Fruit fly (Drosophila melanogaster) whole organism, embryonic: ENCODE measurements around the gene CG16727.
A peak's percentile ranks its signal among the peaks of the same experiment; 100 is the strongest.

Experiments used
- B-H2 ChIP-seq: fragments of 200-800 bp; sonication (Bioruptor generic); optimal IDR thresholded peaks from 2 replicates; lab custom pipeline; 2018; ENCODE audit warnings: missing biosample characterization, mild to moderate bottlenecking, missing genetic modification characterization
- CG10321 ChIP-seq: fragments of 200-800 bp; sonication (Bioruptor generic); IDR thresholded peaks from 2 replicates; pipeline ENCODE4 v1.3.6; 2022; ENCODE audit warnings: missing biosample characterization, missing genetic modification characterization
- CG10959 ChIP-seq: fragments of 200-800 bp; sonication (Bioruptor generic); IDR thresholded peaks from 2 replicates; pipeline ENCODE4 v1.3.6; 2022; ENCODE audit warnings: missing biosample characterization, missing genetic modification characterization
- CG1233 ChIP-seq: fragments of 200-800 bp; sonication (Bioruptor generic); optimal IDR thresholded peaks from 4 replicates; lab custom pipeline; 2018; ENCODE audit warnings: missing biosample characterization, mild to moderate bottlenecking, missing genetic modification characterization
- CG14014 ChIP-seq: fragments of 200-800 bp; sonication (Bioruptor generic); IDR thresholded peaks from 2 replicates; pipeline ENCODE4 v1.3.6; 2022; ENCODE audit warnings: missing biosample characterization, missing genetic modification characterization
- CG14860 ChIP-seq: fragments of 200-800 bp; sonication (Bioruptor generic); IDR thresholded peaks from 3 replicates; pipeline ENCODE4 v1.3.6; 2022; ENCODE audit warnings: missing biosample characterization, missing genetic modification characterization; ENCODE audit not compliant: partially characterized antibody
- CG15269 ChIP-seq: fragments of 200-800 bp; sonication (Bioruptor generic); optimal IDR thresholded peaks from 2 replicates; lab custom pipeline; 2018; ENCODE audit warnings: missing biosample characterization, mild to moderate bottlenecking, missing genetic modification characterization, moderate library complexity
- CG2889 ChIP-seq: fragments of 200-800 bp; sonication (Bioruptor generic); IDR thresholded peaks from 3 replicates; pipeline ENCODE4 v1.3.6; 2022; ENCODE audit warnings: missing biosample characterization, missing genetic modification characterization
- CG30403 ChIP-seq: fragments of 200-800 bp; sonication (Bioruptor generic); optimal IDR thresholded peaks from 3 replicates; lab custom pipeline; 2016; ENCODE audit warnings: missing biosample characterization, missing genetic modification characterization
- CG3726 ChIP-seq: fragments of 200-800 bp; sonication (Bioruptor generic); IDR thresholded peaks from 3 replicates; pipeline ENCODE4, ENCODE4 v1.3.6; 2022; ENCODE audit warnings: missing biosample characterization, missing genetic modification characterization
- CG3995 ChIP-seq: fragments of 200-800 bp; sonication (Bioruptor generic); optimal IDR thresholded peaks from 3 replicates; lab custom pipeline; 2016; ENCODE audit warnings: missing biosample characterization, missing genetic modification characterization
- CG4404 ChIP-seq: fragments of 200-800 bp; sonication (Bioruptor generic); IDR thresholded peaks from 2 replicates; pipeline ENCODE4 v1.3.6; 2022; ENCODE audit warnings: missing biosample characterization, missing genetic modification characterization
- CG4707 ChIP-seq: fragments of 200-800 bp; sonication (Bioruptor generic); optimal IDR thresholded peaks from 2 replicates; lab custom pipeline; 2018; ENCODE audit warnings: missing biosample characterization, mild to moderate bottlenecking, missing genetic modification characterization, moderate library complexity
- CG4820 ChIP-seq: fragments of 200-800 bp; sonication (Bioruptor generic); optimal IDR thresholded peaks from 3 replicates; lab custom pipeline; 2016; ENCODE audit warnings: missing biosample characterization, missing genetic modification characterization
- CG7372 ChIP-seq: fragments of 200-800 bp; sonication (Bioruptor generic); IDR thresholded peaks from 2 replicates; pipeline ENCODE4 v1.3.6; 2022; ENCODE audit warnings: missing biosample characterization, missing genetic modification characterization
- CG8089 ChIP-seq: fragments of 200-800 bp; sonication (Bioruptor generic); optimal IDR thresholded peaks from 3 replicates; lab custom pipeline; 2016; ENCODE audit warnings: missing biosample characterization, missing genetic modification characterization
- CG8281 ChIP-seq: fragments of 200-800 bp; sonication (Bioruptor generic); optimal IDR thresholded peaks from 2 replicates; lab custom pipeline; 2018; ENCODE audit warnings: missing biosample characterization, mild to moderate bottlenecking, missing genetic modification characterization, moderate library complexity
- CG8765 ChIP-seq: fragments of 200-800 bp; sonication (Bioruptor generic); IDR thresholded peaks from 2 replicates; pipeline ENCODE4 v1.3.6; 2022; ENCODE audit warnings: missing biosample characterization, missing genetic modification characterization
- H15 ChIP-seq: fragments of 200-800 bp; sonication (Bioruptor generic); IDR thresholded peaks from 3 replicates; pipeline ENCODE4 v1.3.6; 2022; ENCODE audit warnings: missing biosample characterization, missing genetic modification characterization
- Lhr ChIP-seq: fragments of 200-800 bp; sonication (Bioruptor generic); optimal IDR thresholded peaks from 3 replicates; lab custom pipeline; 2017; ENCODE audit warnings: mild to moderate bottlenecking, missing biosample characterization, missing genetic modification reagents, missing genetic modification characterization
- Neu2 ChIP-seq: fragments of 200-800 bp; sonication (Bioruptor generic); optimal IDR thresholded peaks from 3 replicates; lab custom pipeline; 2016; ENCODE audit warnings: missing biosample characterization, missing genetic modification characterization, borderline replicate concordance
- Nf-YB ChIP-seq: fragments of 200-800 bp; sonication (Bioruptor generic); optimal IDR thresholded peaks from 3 replicates; lab custom pipeline; 2019; ENCODE audit warnings: missing biosample characterization, mild to moderate bottlenecking, missing genetic modification characterization, moderate library complexity
- Poxn ChIP-seq: fragments of 200-800 bp; sonication (Bioruptor generic); IDR thresholded peaks from 2 replicates; pipeline ENCODE4 v1.3.6; 2022; ENCODE audit warnings: missing biosample characterization, missing genetic modification characterization
- Ravus ChIP-seq: fragments of 200-800 bp; sonication (Bioruptor generic); IDR thresholded peaks from 2 replicates; pipeline ENCODE4 v1.3.6; 2022; ENCODE audit warnings: missing biosample characterization, missing genetic modification characterization
- Spps ChIP-seq: fragments of 200-800 bp; sonication (Bioruptor generic); optimal IDR thresholded peaks from 2 replicates; lab custom pipeline; 2018; ENCODE audit warnings: missing biosample characterization, mild to moderate bottlenecking, missing genetic modification characterization
- Sry-β ChIP-seq: fragments of 200-800 bp; sonication (Bioruptor generic); optimal IDR thresholded peaks from 2 replicates; lab custom pipeline; 2018; ENCODE audit warnings: missing biosample characterization, mild to moderate bottlenecking, missing genetic modification characterization, moderate library complexity
- Sry-δ ChIP-seq: fragments of 200-800 bp; sonication (Bioruptor generic); optimal IDR thresholded peaks from 2 replicates; lab custom pipeline; 2016; ENCODE audit warnings: missing biosample characterization, missing genetic modification characterization
- Trl ChIP-seq, 3 experiments: fragments of >200 bp in 2 of 3; fragments of 200-800 bp in 1 of 3; sonication (Bioruptor generic) in 1 of 3; optimal IDR thresholded peaks; 2 replicates in 1 of 3; 3 replicates in 2 of 3; lab custom pipeline; 2016 to 2017; ENCODE audit warnings: missing biosample characterization in 1 of 3, missing genetic modification characterization in 1 of 3
- Xrp1 ChIP-seq: fragments of 200-800 bp; sonication (Bioruptor generic); IDR thresholded peaks from 2 replicates; pipeline ENCODE4 v1.3.6; 2022; ENCODE audit warnings: missing biosample characterization, missing genetic modification characterization
- cg ChIP-seq: fragments of 200-800 bp; sonication (Bioruptor generic); optimal IDR thresholded peaks from 3 replicates; lab custom pipeline; 2019; ENCODE audit warnings: missing biosample characterization, mild to moderate bottlenecking, missing genetic modification characterization, moderate library complexity
- cwo ChIP-seq: fragments of 200-800 bp; sonication (Bioruptor generic); optimal IDR thresholded peaks from 3 replicates; lab custom pipeline; 2017; ENCODE audit warnings: missing biosample characterization, missing genetic modification characterization, mild to moderate bottlenecking, moderate library complexity, missing genetic modification reagents
- da ChIP-seq: fragments of 200-800 bp; sonication (Bioruptor generic); optimal IDR thresholded peaks from 2 replicates; lab custom pipeline; 2016; ENCODE audit warnings: missing biosample characterization, missing genetic modification characterization
- dmrt11E ChIP-seq: fragments of 200-800 bp; sonication (Bioruptor generic); optimal IDR thresholded peaks from 3 replicates; lab custom pipeline; 2018; ENCODE audit warnings: missing biosample characterization, mild to moderate bottlenecking, missing genetic modification characterization, moderate library complexity
- dpn ChIP-seq, 2 experiments: fragments of 200-800 bp; sonication (Bioruptor generic); optimal IDR thresholded peaks; 3 replicates each; lab custom pipeline; 2016; ENCODE audit warnings: missing biosample characterization in 2 of 2, missing genetic modification characterization in 2 of 2
- fd96Cb ChIP-seq: fragments of 200-800 bp; sonication (Bioruptor generic); optimal IDR thresholded peaks from 2 replicates; lab custom pipeline; 2018; ENCODE audit warnings: missing biosample characterization, mild to moderate bottlenecking, missing genetic modification characterization, moderate library complexity
- fu2 ChIP-seq: fragments of 200-800 bp; sonication (Bioruptor generic); optimal IDR thresholded peaks from 2 replicates; lab custom pipeline; 2016; ENCODE audit warnings: missing biosample characterization, missing genetic modification characterization
- gcm2 ChIP-seq: fragments of 200-800 bp; sonication (Bioruptor generic); optimal IDR thresholded peaks from 2 replicates; lab custom pipeline; 2016; ENCODE audit warnings: missing biosample characterization, missing genetic modification characterization
- ham ChIP-seq: fragments of 200-800 bp; sonication (Bioruptor generic); IDR thresholded peaks from 2 replicates; pipeline ENCODE4 v1.3.6; 2022; ENCODE audit warnings: missing biosample characterization, missing genetic modification characterization
- jigr1 ChIP-seq: fragments of 200-800 bp; sonication (Bioruptor generic); IDR thresholded peaks from 3 replicates; pipeline ENCODE4 v1.3.6; 2022; ENCODE audit warnings: missing biosample characterization, missing genetic modification characterization
- kay ChIP-seq: fragments of 200-800 bp; sonication (Bioruptor generic); optimal IDR thresholded peaks from 2 replicates; lab custom pipeline; 2016; ENCODE audit warnings: missing biosample characterization, missing genetic modification characterization
- kni ChIP-seq: fragments of 200-800 bp; sonication (Bioruptor generic); optimal IDR thresholded peaks from 3 replicates; lab custom pipeline; 2017; ENCODE audit warnings: mild to moderate bottlenecking, missing biosample characterization, missing genetic modification reagents, missing genetic modification characterization
- maf-S ChIP-seq: fragments of 200-800 bp; sonication (Bioruptor generic); optimal IDR thresholded peaks from 2 replicates; lab custom pipeline; 2016; ENCODE audit warnings: missing biosample characterization, missing genetic modification characterization
- nom ChIP-seq: fragments of 200-800 bp; sonication (Bioruptor generic); optimal IDR thresholded peaks from 2 replicates; lab custom pipeline; 2017; ENCODE audit warnings: missing biosample characterization, missing genetic modification characterization, mild to moderate bottlenecking, moderate library complexity, missing genetic modification reagents
- phol ChIP-seq: fragments of 200-800 bp; sonication (Bioruptor generic); optimal IDR thresholded peaks from 3 replicates; lab custom pipeline; 2018; ENCODE audit warnings: missing biosample characterization, mild to moderate bottlenecking, missing genetic modification characterization, moderate library complexity
- pum ChIP-seq: fragments of 200-800 bp; sonication (Bioruptor generic); optimal IDR thresholded peaks from 2 replicates; lab custom pipeline; 2016; ENCODE audit warnings: missing biosample characterization, missing genetic modification characterization
- ssp ChIP-seq: fragments of 200-800 bp; sonication (Bioruptor generic); IDR thresholded peaks from 2 replicates; pipeline ENCODE4 v1.3.6; 2022; ENCODE audit warnings: missing biosample characterization, missing genetic modification characterization
- tna ChIP-seq: fragments of 200-800 bp; sonication (Bioruptor generic); IDR thresholded peaks from 2 replicates; pipeline ENCODE4 v1.3.6; 2022; ENCODE audit warnings: missing biosample characterization, missing genetic modification characterization; ENCODE audit not compliant: partially characterized antibody
- trh ChIP-seq: fragments of 200-800 bp; sonication (Bioruptor generic); optimal IDR thresholded peaks from 2 replicates; lab custom pipeline; 2016; ENCODE audit warnings: missing biosample characterization, missing genetic modification characterization
- wor ChIP-seq: fragments of 200-800 bp; sonication (Bioruptor generic); IDR thresholded peaks from 2 replicates; pipeline ENCODE4 v1.3.6; 2022; ENCODE audit warnings: missing biosample characterization, missing genetic modification characterization

Gene CG16727

DNA sequence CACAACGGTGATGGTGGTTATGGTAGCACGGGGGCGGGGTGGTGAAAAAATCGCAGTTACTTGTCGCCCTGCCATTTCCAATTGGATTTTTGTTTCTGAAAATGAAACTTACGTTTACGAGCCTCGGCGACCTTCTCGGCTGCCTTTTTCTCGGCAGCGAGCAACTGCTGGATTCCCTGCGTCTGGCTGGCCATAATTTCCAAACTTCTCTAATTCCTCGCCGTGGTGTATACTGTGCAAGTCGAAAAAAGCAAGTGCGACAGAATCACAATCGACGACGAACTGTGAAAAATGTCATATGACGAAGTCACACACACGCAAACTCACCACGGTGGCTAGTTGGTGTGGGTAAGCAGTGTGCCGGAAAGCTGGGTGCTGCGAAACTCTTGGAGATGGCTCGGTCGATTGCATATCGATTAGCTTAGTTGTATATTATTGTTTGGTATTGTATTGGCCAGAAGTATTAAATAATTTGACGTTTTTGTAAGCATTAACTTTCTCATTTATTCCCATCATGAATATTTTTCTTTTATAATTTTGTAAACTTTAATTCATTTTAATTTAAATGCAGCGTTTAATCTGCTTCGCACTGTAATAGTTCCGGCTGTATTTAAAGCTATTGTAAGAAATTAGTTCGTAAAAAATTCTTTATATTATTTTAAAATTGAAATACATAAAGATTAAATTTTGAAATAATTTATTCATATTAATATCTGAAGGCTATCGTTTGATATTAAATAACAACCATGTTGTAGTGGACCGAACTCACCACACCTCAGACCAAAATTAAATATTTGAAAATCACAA lies 31.1 kb downstream of the CG16727 start, which contains the start of gene Vha13 (continued):
- TF ChIP-seq CG2889 = no peak
- TF ChIP-seq kay = no peak
- peak; percentile 88 for TF ChIP-seq Sry-δ (GFP tag; lab: Kevin White, UChicago)
- TF ChIP-seq CG8765 (GFP tag; lab: Robert Waterston, UW) = no peak
- TF ChIP-seq wor (GFP tag; lab: Robert Waterston, UW) = no peak
- TF ChIP-seq phol (tag; lab: Kevin White, UChicago) = peak; percentile 29
- no peak for TF ChIP-seq CG10959 (GFP tag; lab: Robert Waterston, UW)
- peak; percentile 55 for TF ChIP-seq ssp
- TF ChIP-seq H15 (GFP tag; lab: Robert Waterston, UW) = peak; percentile 38; the same call in 1 of the 3 replicates
- peak; percentile 42 for TF ChIP-seq fu2 (GFP tag; lab: Kevin White, UChicago)
- peak; percentile 69 for TF ChIP-seq cg (GFP tag; lab: Kevin White, UChicago)
- TF ChIP-seq dpn (GFP tag; optimal IDR thresholded peaks at IDR 0.05; lab: Kevin White, UChicago) = peak; percentile 2 to 35
- TF ChIP-seq CG10321 (GFP tag; lab: Robert Waterston, UW) = no peak
- TF ChIP-seq Sry-β (GFP tag; lab: Kevin White, UChicago) = no peak
- TF ChIP-seq CG4820 (GFP tag; lab: Kevin White, UChicago) = peak; percentile 35
- TF ChIP-seq nom = peak; percentile 80
- TF ChIP-seq tna (GFP tag; lab: Robert Waterston, UW) = peak; percentile 18; the same call in 1 of the 2 replicates
- no peak for TF ChIP-seq Trl (optimal IDR thresholded peaks at IDR 0.05; lab: Kevin White, UChicago)
- TF ChIP-seq Trl (GFP tag; optimal IDR thresholded peaks at IDR 0.05; lab: Kevin White, UChicago) = peak; percentile 43
- TF ChIP-seq CG8089 (GFP tag; lab: Kevin White, UChicago) = peak; percentile 25
- peak; percentile 31 for TF ChIP-seq kni (GFP tag; lab: Kevin White, UChicago)
- no peak for TF ChIP-seq da (GFP tag; lab: Kevin White, UChicago)
- no peak for TF ChIP-seq Nf-YB (GFP tag; lab: Kevin White, UChicago)
- peak; percentile 34 for TF ChIP-seq CG30403 (GFP tag; lab: Kevin White, UChicago)
- TF ChIP-seq maf-S (GFP tag; lab: Kevin White, UChicago) = peak; percentile 48
- TF ChIP-seq Neu2 (GFP tag; lab: Kevin White, UChicago) = no peak
- TF ChIP-seq B-H2 (GFP tag; lab: Kevin White, UChicago) = peak; percentile 59
- TF ChIP-seq CG7372 (GFP tag; lab: Robert Waterston, UW) = peak; percentile 40; the same call in 1 of the 2 replicates
- TF ChIP-seq CG14860 (GFP tag; lab: Robert Waterston, UW) = peak; percentile 8; the same call in 2 of the 3 replicates
- TF ChIP-seq trh = no peak
- no peak for TF ChIP-seq CG4707 (GFP tag; lab: Kevin White, UChicago)
- TF ChIP-seq cwo (GFP tag; lab: Kevin White, UChicago) = no peak
- no peak for TF ChIP-seq gcm2 (GFP tag; lab: Kevin White, UChicago)
- TF ChIP-seq CG1233 = no peak
- peak; percentile 9 for TF ChIP-seq dmrt11E (tag; lab: Kevin White, UChicago)
- no peak for TF ChIP-seq CG8281 (tag; lab: Kevin White, UChicago)
- TF ChIP-seq Spps = no peak
- TF ChIP-seq ham (GFP tag; lab: Robert Waterston, UW) = peak; percentile 27; the same call in 1 of the 2 replicates
- TF ChIP-seq jigr1 (GFP tag; lab: Robert Waterston, UW) = 0 out of 3 replicates have a peak, but pooled peaks have one; percentile 29
- no peak for TF ChIP-seq Poxn (GFP tag; lab: Robert Waterston, UW)
- no peak for TF ChIP-seq CG14014 (GFP tag; lab: Robert Waterston, UW)
- peak; percentile 84 for TF ChIP-seq CG3995 (GFP tag; lab: Kevin White, UChicago)
- no peak for TF ChIP-seq Ravus (GFP tag; lab: Robert Waterston, UW)
- no peak for TF ChIP-seq fd96Cb (tag; lab: Kevin White, UChicago)
- 0 out of 2 replicates have a peak, but pooled peaks have one; percentile 9 for TF ChIP-seq CG4404
- peak; percentile 18 for TF ChIP-seq pum
- no peak for TF ChIP-seq Xrp1 (GFP tag; lab: Robert Waterston, UW)
- no peak for TF ChIP-seq CG3726
- TF ChIP-seq Lhr = no peak
- TF ChIP-seq CG15269 (tag; lab: Kevin White, UChicago) = no peak
